Worm (Caenorhabditis elegans) whole organism, young adult: ENCODE results near the gene nfya-1.

Source experiments
- B0019.2 ChIP-seq: fragments of 200-800 bp; sonication (Bioruptor generic); conservative IDR thresholded peaks from 2 replicates; pipeline ENCODE4 v1.3.6; 2022; ENCODE audit warnings: missing genetic modification reagents, missing genetic modification characterization, missing compliant biosample characterization
- C06A6.2 ChIP-seq: fragments of 200-800 bp; sonication (Bioruptor generic); conservative IDR thresholded peaks from 2 replicates; pipeline ENCODE4 v1.3.6; 2022; ENCODE audit warnings: missing genetic modification characterization, missing compliant biosample characterization
- C17E4.6 ChIP-seq: fragments of 200-800 bp; sonication (Bioruptor generic); IDR thresholded peaks from 2 replicates; pipeline ENCODE4 v1.3.6; 2022; ENCODE audit warnings: missing genetic modification reagents, missing genetic modification characterization, missing compliant biosample characterization
- F22D6.2 ChIP-seq: sonication (generic microtip); optimal IDR thresholded peaks from 2 replicates; lab custom pipeline; 2016; ENCODE audit warnings: mild to moderate bottlenecking, missing genetic modification characterization, missing compliant biosample characterization
- F23B12.7 ChIP-seq: sonication (generic microtip); optimal IDR thresholded peaks from 2 replicates; lab custom pipeline; 2017; ENCODE audit warnings: missing genetic modification characterization, mild to moderate bottlenecking, missing compliant biosample characterization, antibody characterized with exemption, moderate library complexity; ENCODE audit not compliant: insufficient read depth
- Y53G8AR.9 ChIP-seq: fragments of 200-800 bp; sonication (Bioruptor generic); conservative IDR thresholded peaks from 2 replicates; pipeline ENCODE4 v1.3.6; 2022; ENCODE audit warnings: missing genetic modification reagents, missing genetic modification characterization, missing compliant biosample characterization
- Y79H2A.3 ChIP-seq: fragments of 200-800 bp; sonication (Bioruptor generic); conservative IDR thresholded peaks from 2 replicates; pipeline ENCODE4 v1.3.6; 2022; ENCODE audit warnings: missing genetic modification reagents, missing genetic modification characterization, missing compliant biosample characterization
- Y95B8A.8 ChIP-seq: fragments of 200-800 bp; sonication (Bioruptor generic); IDR thresholded peaks from 2 replicates; pipeline ENCODE4 v1.3.6; 2022; ENCODE audit warnings: missing genetic modification reagents, missing genetic modification characterization, missing compliant biosample characterization
- ama-1 ChIP-seq, 3 experiments: fragments of 150-350 bp in 1 of 3; sonication (generic microtip) in 2 of 3; optimal IDR thresholded peaks; 2 replicates each; lab custom pipeline; 2014 to 2018; ENCODE audit warnings: missing biosample characterization in 2 of 3, missing genetic modification characterization in 2 of 3, missing genetic modification reagents in 2 of 3
- aptf-2 ChIP-seq: fragments of 200-800 bp; sonication (Bioruptor generic); conservative IDR thresholded peaks from 2 replicates; pipeline ENCODE4 v1.3.6; 2022; ENCODE audit warnings: missing genetic modification reagents, missing genetic modification characterization, missing compliant biosample characterization
- atf-7 ChIP-seq: sonication (generic microtip); optimal IDR thresholded peaks from 2 replicates; lab custom pipeline; 2017; ENCODE audit warnings: mild to moderate bottlenecking, missing genetic modification characterization, missing compliant biosample characterization
- attf-6 ChIP-seq: fragments of 200-800 bp; sonication (Bioruptor generic); IDR thresholded peaks from 2 replicates; pipeline ENCODE4 v1.3.6; 2022; ENCODE audit warnings: missing genetic modification reagents, missing genetic modification characterization, missing compliant biosample characterization
- cebp-2 ChIP-seq: fragments of 200-800 bp; sonication (Bioruptor generic); IDR thresholded peaks from 2 replicates; pipeline ENCODE4 v1.3.6; 2022; ENCODE audit warnings: missing genetic modification characterization, missing compliant biosample characterization
- ceh-100 ChIP-seq: fragments of 200-800 bp; sonication (Bioruptor generic); IDR thresholded peaks from 2 replicates; pipeline ENCODE4 v1.3.6; 2022; ENCODE audit warnings: missing genetic modification reagents, missing genetic modification characterization, missing compliant biosample characterization
- ceh-40 ChIP-seq: fragments of 200-800 bp; sonication (Bioruptor generic); IDR thresholded peaks from 2 replicates; pipeline ENCODE4 v1.3.6; 2022; ENCODE audit warnings: missing genetic modification characterization, missing compliant biosample characterization
- ceh-91 ChIP-seq: fragments of 200-800 bp; sonication (Bioruptor generic); IDR thresholded peaks from 2 replicates; pipeline ENCODE4 v1.3.6; 2022; ENCODE audit warnings: missing genetic modification reagents, missing genetic modification characterization, missing compliant biosample characterization
- chd-7 ChIP-seq: sonication (generic microtip); optimal IDR thresholded peaks from 2 replicates; lab custom pipeline; 2016; ENCODE audit warnings: mild to moderate bottlenecking, missing genetic modification characterization, moderate library complexity, missing compliant biosample characterization
- die-1 ChIP-seq: sonication (generic microtip); optimal IDR thresholded peaks from 2 replicates; lab custom pipeline; 2016; ENCODE audit warnings: missing genotype, mild to moderate bottlenecking, missing genetic modification characterization, missing compliant biosample characterization
- dpff-1 ChIP-seq: sonication (generic microtip); optimal IDR thresholded peaks from 2 replicates; lab custom pipeline; 2017; ENCODE audit warnings: mild to moderate bottlenecking, missing genetic modification characterization, missing compliant biosample characterization
- dpl-1 ChIP-seq: fragments of 150-350 bp; optimal IDR thresholded peaks from 2 replicates; lab custom pipeline; 2014; ENCODE audit warnings: missing biosample characterization, missing genetic modification reagents, missing genetic modification characterization
- efl-1 ChIP-seq: fragments of 150-350 bp; optimal IDR thresholded peaks from 2 replicates; lab custom pipeline; 2014; ENCODE audit warnings: missing biosample characterization, missing genetic modification reagents, missing genetic modification characterization
- egrh-3 ChIP-seq: fragments of 200-800 bp; sonication (Bioruptor generic); IDR thresholded peaks from 2 replicates; pipeline ENCODE4 v1.3.6; 2022; ENCODE audit warnings: missing genetic modification reagents, missing genetic modification characterization, missing compliant biosample characterization
- fkh-3 ChIP-seq: sonication (generic microtip); optimal IDR thresholded peaks from 2 replicates; lab custom pipeline; 2016; ENCODE audit warnings: mild to moderate bottlenecking, missing genetic modification characterization, missing compliant biosample characterization
- gei-17 ChIP-seq: fragments of 200-800 bp; sonication (Bioruptor generic); optimal IDR thresholded peaks from 2 replicates; lab custom pipeline; 2018; ENCODE audit warnings: mild to moderate bottlenecking, missing genetic modification characterization, missing compliant biosample characterization
- hlh-26 ChIP-seq: fragments of 200-800 bp; sonication (Bioruptor generic); conservative IDR thresholded peaks from 2 replicates; pipeline ENCODE4 v1.3.6; 2022; ENCODE audit warnings: missing genetic modification reagents, missing genetic modification characterization, missing compliant biosample characterization
- hmg-1.2 ChIP-seq: fragments of 200-800 bp; sonication (Bioruptor generic); IDR thresholded peaks from 2 replicates; pipeline ENCODE4 v1.3.6; 2022; ENCODE audit warnings: missing genetic modification reagents, missing genetic modification characterization, missing compliant biosample characterization
- let-607 ChIP-seq, 2 experiments: fragments of 200-800 bp in 1 of 2; sonication (Bioruptor generic) in 1 of 2; sonication (generic microtip) in 1 of 2; optimal IDR thresholded peaks; 2 replicates each; lab custom pipeline; 2016 to 2018; ENCODE audit warnings: mild to moderate bottlenecking in 2 of 2, missing compliant biosample characterization in 2 of 2, missing genetic modification characterization in 2 of 2, moderate library complexity in 2 of 2, missing genotype in 1 of 2
- lin-35 ChIP-seq, 3 experiments: fragments of 150-350 bp in 2 of 3; sonication (generic microtip) in 1 of 3; optimal IDR thresholded peaks; 2 replicates each; lab custom pipeline; 2014 to 2018; ENCODE audit warnings: missing biosample characterization in 3 of 3, missing genetic modification characterization in 3 of 3, missing genetic modification reagents in 3 of 3
- madf-10 ChIP-seq: sonication (generic microtip); optimal IDR thresholded peaks from 2 replicates; lab custom pipeline; 2016; ENCODE audit warnings: mild to moderate bottlenecking, missing genetic modification characterization, missing compliant biosample characterization
- madf-3 ChIP-seq: fragments of 200-800 bp; sonication (Bioruptor generic); IDR thresholded peaks from 2 replicates; pipeline ENCODE4 v1.3.6; 2022; ENCODE audit warnings: missing genetic modification reagents, missing genetic modification characterization, missing compliant biosample characterization
- madf-6 ChIP-seq: fragments of 200-800 bp; sonication (Bioruptor generic); IDR thresholded peaks from 2 replicates; pipeline ENCODE4 v1.3.6; 2022; ENCODE audit warnings: missing genetic modification reagents, missing genetic modification characterization, missing compliant biosample characterization
- madf-8 ChIP-seq: fragments of 200-800 bp; sonication (Bioruptor generic); conservative IDR thresholded peaks from 2 replicates; pipeline ENCODE4 v1.3.6; 2022; ENCODE audit warnings: missing genetic modification reagents, missing genetic modification characterization, missing compliant biosample characterization
- mel-28 ChIP-seq: sonication (generic microtip); optimal IDR thresholded peaks from 2 replicates; lab custom pipeline; 2016; ENCODE audit warnings: borderline replicate concordance, mild to moderate bottlenecking, missing genetic modification characterization, missing compliant biosample characterization
- mxl-1 ChIP-seq: sonication (generic microtip); optimal IDR thresholded peaks from 2 replicates; lab custom pipeline; 2016; ENCODE audit warnings: missing genetic modification characterization, missing compliant biosample characterization
- rcor-1 ChIP-seq: fragments of 200-800 bp; sonication (Bioruptor generic); IDR thresholded peaks from 2 replicates; pipeline ENCODE4 v1.3.6; 2022; ENCODE audit warnings: missing genetic modification reagents, missing genetic modification characterization, missing compliant biosample characterization
- snpc-1.1 ChIP-seq: sonication (generic microtip); optimal IDR thresholded peaks from 2 replicates; lab custom pipeline; 2017; ENCODE audit warnings: missing genetic modification characterization, mild to moderate bottlenecking, missing compliant biosample characterization, antibody characterized with exemption, moderate library complexity, missing genotype, missing genetic modification reagents; ENCODE audit not compliant: insufficient read depth
- unc-130 ChIP-seq: sonication (generic microtip); optimal IDR thresholded peaks from 2 replicates; lab custom pipeline; 2016; ENCODE audit warnings: missing genetic modification reagents, missing genetic modification characterization, missing compliant biosample characterization
- unc-62 ChIP-seq: fragments of 150-350 bp; optimal IDR thresholded peaks from 2 replicates; lab custom pipeline; 2014; ENCODE audit warnings: missing biosample characterization, missing genetic modification reagents, missing genetic modification characterization
- ztf-3 ChIP-seq: fragments of 200-800 bp; sonication (Bioruptor generic); optimal IDR thresholded peaks from 2 replicates; lab custom pipeline; 2018; ENCODE audit warnings: mild to moderate bottlenecking, missing genetic modification characterization, missing compliant biosample characterization

Gene nfya-1

ce11 chrX:11992778-11993177, 46.1 kb upstream of the nfya-1 start:
- no peak for TF ChIP-seq fkh-3
- TF ChIP-seq die-1 (tag; lab: Kevin White, UChicago): no peak
- TF ChIP-seq C06A6.2 (GFP tag; lab: Robert Waterston, UW): no peak
- no peak for TF ChIP-seq unc-130
- no peak for TF ChIP-seq mel-28 (tag; lab: Kevin White, UChicago)
- TF ChIP-seq rcor-1: no peak
- TF ChIP-seq mxl-1: no peak
- TF ChIP-seq ceh-40 (GFP tag; lab: Robert Waterston, UW): no peak
- TF ChIP-seq Y53G8AR.9 (GFP tag; lab: Robert Waterston, UW): no peak
- no peak for TF ChIP-seq F22D6.2 (tag; lab: Kevin White, UChicago)
- TF ChIP-seq C17E4.6: no peak

- no peak for TF ChIP-seq hlh-26
- TF ChIP-seq let-607 (tag; optimal IDR thresholded peaks at IDR 0.05; lab: Kevin White, UChicago): no peak
- no peak for TF ChIP-seq dpff-1 (tag; lab: Kevin White, UChicago)
- peak; percentile 18; the same call in 1 of the 2 replicates for TF ChIP-seq hmg-1.2 (GFP tag; lab: Robert Waterston, UW)
Observed at ce11 chrX:11992246-11992645, 45.6 kb upstream of the nfya-1 start.

DNA sequence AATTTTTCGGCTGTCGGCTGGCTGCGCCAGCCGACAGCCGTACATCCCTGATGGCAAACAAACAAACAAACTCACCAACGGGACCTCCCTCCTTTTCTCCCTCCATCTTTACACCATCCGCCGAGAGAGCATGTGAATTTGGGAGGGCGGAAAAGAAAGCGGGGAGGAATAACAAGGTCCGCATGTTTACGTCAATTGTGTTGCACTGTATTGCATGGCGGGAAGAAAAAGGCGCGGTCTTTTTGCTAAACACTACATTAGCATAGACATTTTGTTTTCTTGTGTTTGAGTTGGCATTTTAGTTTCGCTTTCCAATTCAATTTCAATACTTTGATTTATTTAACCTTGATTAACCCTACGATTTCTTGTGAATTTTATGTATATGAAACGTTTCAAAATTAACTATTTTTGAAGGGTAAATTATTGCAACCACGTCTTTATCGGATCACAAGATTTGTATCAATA, 41.3 kb upstream of the nfya-1 start, which contains the start of gene C49F5.6:
Gene C49F5.6 (plus strand): TSS at position 415 of the 465 bp plus-strand sequence.
- TF ChIP-seq madf-3 (GFP tag; lab: Robert Waterston, UW): 0 out of 2 replicates have a peak, but pooled peaks have one; percentile 44
- no peak for TF ChIP-seq lin-35 (GFP tag; optimal IDR thresholded peaks at IDR 0.05; lab: Kevin White, UChicago)
- TF ChIP-seq efl-1 (GFP tag; lab: Kevin White, UChicago): peak; percentile 89
- peak; percentile 76 for TF ChIP-seq aptf-2
- 0 out of 2 replicates have a peak, but pooled peaks have one; percentile 31 for TF ChIP-seq madf-8
- no peak for TF ChIP-seq Y79H2A.3
- TF ChIP-seq madf-6 (GFP tag; lab: Robert Waterston, UW): peak; percentile 79
- no peak for TF ChIP-seq egrh-3 (GFP tag; lab: Robert Waterston, UW)
- TF ChIP-seq, all 124 proteins: peak for 5

DNA sequence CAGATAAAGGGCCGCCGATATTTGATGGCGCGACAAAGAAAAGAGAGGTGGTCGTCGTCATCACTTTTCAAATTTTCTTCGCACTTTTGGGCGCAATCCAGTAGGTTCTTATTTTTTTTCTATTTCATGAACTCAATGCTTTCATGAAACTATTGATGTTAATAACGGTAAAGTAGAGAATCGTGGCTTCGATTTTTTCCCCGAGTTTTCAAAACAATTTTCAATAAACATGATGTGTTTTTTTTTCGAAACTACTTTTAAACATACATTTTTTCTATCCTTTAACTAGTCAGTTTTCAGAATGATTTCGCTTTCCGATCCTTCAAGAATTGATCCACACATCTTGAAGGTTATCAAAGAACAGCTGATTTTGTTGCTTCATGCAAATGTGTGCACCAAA, 39.2 kb upstream of the nfya-1 start, which contains the start of gene C49F5.5:
Gene C49F5.5 (plus strand): TSS at position 301 of the 400 bp plus-strand sequence.
- TF ChIP-seq ceh-91 (no peak), madf-10 (tag; lab: Kevin White, UChicago) (no peak), unc-62 (GFP tag; lab: Kevin White, UChicago) (no peak), snpc-1.1 (tag; lab: Kevin White, UChicago) (no peak), attf-6 (GFP tag; lab: Robert Waterston, UW) (no peak), Y95B8A.8 (GFP tag; lab: Robert Waterston, UW) (no peak), ama-1 (optimal IDR thresholded peaks at IDR 0.05; lab: Kevin White, UChicago) (no peak), ama-1 (GFP tag; optimal IDR thresholded peaks at IDR 0.05; lab: Kevin White, UChicago) (no peak), cebp-2 (GFP tag; lab: Robert Waterston, UW) (no peak), C17E4.6 (no peak), ztf-3 (GFP tag; lab: Kevin White, UChicago) (no peak), F23B12.7 (tag; lab: Kevin White, UChicago) (no peak), dpl-1 (no peak), gei-17 (GFP tag; lab: Kevin White, UChicago) (no peak), Y53G8AR.9 (GFP tag; lab: Robert Waterston, UW) (no peak), madf-6 (GFP tag; lab: Robert Waterston, UW) (no peak), chd-7 (tag; lab: Kevin White, UChicago) (no peak), ceh-100 (GFP tag; lab: Robert Waterston, UW) (no peak), B0019.2 (GFP tag; lab: Robert Waterston, UW) (no peak), atf-7 (tag; lab: Kevin White, UChicago) (no peak)
